Fruit fly (Drosophila melanogaster): Measurements from ENCODE around the gene Jon99Fi.

Jon99Fi gene

dm6 chr3R:30531129-30531708, 42.5 kb downstream of the Jon99Fi start (continued):
- no peak for TF ChIP-seq ss (GFP tag; optimal IDR thresholded peaks at IDR 0.05)

dm6 chr3R:30531989-30532653, 43.4 kb downstream of the Jon99Fi start, which contains the start of gene tmod:
Gene tmod (plus strand): TSS chr3R:30532607.
- TF ChIP-seq Sox14 (GFP tag; optimal IDR thresholded peaks at IDR 0.05), result peak; percentile 51
- no peak for TF ChIP-seq Sox15 (GFP tag; optimal IDR thresholded peaks at IDR 0.05)
- TF ChIP-seq CG6792 (GFP tag; optimal IDR thresholded peaks at IDR 0.05), result peak; percentile 31
- peak; percentile 26 for TF ChIP-seq Hr39 (GFP tag; optimal IDR thresholded peaks at IDR 0.05)
- peak; percentile 42 for TF ChIP-seq lz (GFP tag; optimal IDR thresholded peaks at IDR 0.05)
- TF ChIP-seq acj6 (GFP tag; optimal IDR thresholded peaks at IDR 0.05), result peak; percentile 43
- peak; percentile 19 for TF ChIP-seq CG11762 (GFP tag; optimal IDR thresholded peaks at IDR 0.05; ENCODE audit: insufficient read depth)
- peak in 1 of 2 experiments; percentile 34 for TF ChIP-seq salr (GFP tag; optimal IDR thresholded peaks at IDR 0.05)
- TF ChIP-seq Sox102F (GFP tag; optimal IDR thresholded peaks at IDR 0.05), result peak; percentile 24
- peak; percentile 76 for TF ChIP-seq Hr4 (GFP tag; optimal IDR thresholded peaks at IDR 0.05)
- TF ChIP-seq CG6808 (GFP tag; optimal IDR thresholded peaks at IDR 0.05), result no peak
- no peak for TF ChIP-seq spab (GFP tag; optimal IDR thresholded peaks at IDR 0.05)
- TF ChIP-seq topi (GFP tag; optimal IDR thresholded peaks at IDR 0.05), result peak; percentile 39
- peak; percentile 78 for TF ChIP-seq CG6276 (GFP tag; optimal IDR thresholded peaks at IDR 0.05)
- peak; percentile 69; the same call in 2 of the 3 replicates for TF ChIP-seq CG8119 (GFP tag; IDR thresholded peaks at IDR 0.05)
- peak; percentile 59 for TF ChIP-seq CG3919 (GFP tag; optimal IDR thresholded peaks at IDR 0.05)
- no peak for TF ChIP-seq ss (GFP tag; optimal IDR thresholded peaks at IDR 0.05)
- no peak for TF ChIP-seq dsx (GFP tag; optimal IDR thresholded peaks at IDR 0.05; ENCODE audit: poor library complexity, severe bottlenecking)
- TF ChIP-seq Gug (GFP tag; IDR thresholded peaks at IDR 0.05), result peak; percentile 51
- no peak for TF ChIP-seq fd85E (GFP tag; optimal IDR thresholded peaks at IDR 0.05)
- peak; percentile 67 for TF ChIP-seq CG32006 (GFP tag; optimal IDR thresholded peaks at IDR 0.05)
- TF ChIP-seq Hr38 (GFP tag; optimal IDR thresholded peaks at IDR 0.05), result no peak
- TF ChIP-seq CG31627 (GFP tag; optimal IDR thresholded peaks at IDR 0.05), result peak; percentile 34
- TF ChIP-seq CG8319 (GFP tag; optimal IDR thresholded peaks at IDR 0.05), result no peak
- peak; percentile 38 for TF ChIP-seq Eip75B (GFP tag; optimal IDR thresholded peaks at IDR 0.05)
- TF ChIP-seq CG4318 (GFP tag; optimal IDR thresholded peaks at IDR 0.05), result peak; percentile 17
- peak; percentile 39 for TF ChIP-seq net (GFP tag; optimal IDR thresholded peaks at IDR 0.05)
- peak; percentile 19 for TF ChIP-seq CG6854 (GFP tag; optimal IDR thresholded peaks at IDR 0.05)
- peak; percentile 49 for TF ChIP-seq achi (GFP tag; optimal IDR thresholded peaks at IDR 0.05)
- TF ChIP-seq OdsH (GFP tag; optimal IDR thresholded peaks at IDR 0.05), result peak; percentile 54
- no peak for TF ChIP-seq fd59A (GFP tag; optimal IDR thresholded peaks at IDR 0.05)
- TF ChIP-seq Smox (GFP tag; optimal IDR thresholded peaks at IDR 0.05), result peak; percentile 35
- TF ChIP-seq dac (GFP tag; optimal IDR thresholded peaks at IDR 0.05), result peak; percentile 45
- TF ChIP-seq CG3032 (tag; optimal IDR thresholded peaks at IDR 0.05), result peak; percentile 13
- TF ChIP-seq Lpt (GFP tag; optimal IDR thresholded peaks at IDR 0.05), result peak; percentile 29
- peak; percentile 36 for TF ChIP-seq esn (GFP tag; optimal IDR thresholded peaks at IDR 0.05)
- TF ChIP-seq Ets21C (GFP tag; optimal IDR thresholded peaks at IDR 0.05), result peak; percentile 15
- TF ChIP-seq CG6163 (GFP tag; IDR thresholded peaks at IDR 0.05), result peak; percentile 63; the same call in 2 of the 3 replicates
- no peak for TF ChIP-seq vri (GFP tag; optimal IDR thresholded peaks at IDR 0.05)
- peak; percentile 6 for TF ChIP-seq CG16779 (tag; optimal IDR thresholded peaks at IDR 0.05)
- peak; percentile 19 for TF ChIP-seq fkh (GFP tag; optimal IDR thresholded peaks at IDR 0.05)
- TF ChIP-seq CG15336 (GFP tag; IDR thresholded peaks at IDR 0.05), result peak; percentile 85
- TF ChIP-seq CG10631 (GFP tag; optimal IDR thresholded peaks at IDR 0.05), result peak; percentile 58
- TF ChIP-seq CG34406 (GFP tag; optimal IDR thresholded peaks at IDR 0.05), result peak; percentile 3
- TF ChIP-seq CG10669 (GFP tag; optimal IDR thresholded peaks at IDR 0.05), result peak; percentile 31
- peak; percentile 83 for TF ChIP-seq Eip78C (GFP tag)
- peak; percentile 17 for TF ChIP-seq Met (GFP tag; optimal IDR thresholded peaks at IDR 0.05)
- peak; percentile 59 for TF ChIP-seq pdm3 (GFP tag; optimal IDR thresholded peaks at IDR 0.05)

Data from whole organism, prepupa.